Worm (Caenorhabditis elegans) whole organism, L4/young adult: ENCODE results near the gene lgl-1.

Experiments used
- W03F9.2 ChIP-seq: fragments of 150-350 bp; optimal IDR thresholded peaks from 2 replicates; lab custom pipeline; 2014; ENCODE audit warnings: missing biosample characterization, missing genetic modification characterization
- dao-5 ChIP-seq: sonication (generic microtip); optimal IDR thresholded peaks from 2 replicates; lab custom pipeline; 2016; ENCODE audit warnings: missing genotype, missing genetic modification characterization, moderate library complexity, missing compliant biosample characterization
- him-1 ChIP-seq: sonication (generic microtip); optimal IDR thresholded peaks from 2 replicates; lab custom pipeline; 2016; ENCODE audit warnings: missing genotype, missing genetic modification reagents, missing genetic modification characterization, missing compliant biosample characterization

- TF ChIP-seq dao-5 (tag; lab: Kevin White, UChicago) (no peak), him-1 (no peak), W03F9.2 (tag; lab: Kevin White, UChicago) (no peak)
These were observed 42.3 kb downstream of the lgl-1 start, which contains the start of gene wdr-54 for ce11 chrX:828603-829002.
